Fruit fly (Drosophila melanogaster): Measurements from ENCODE around the gene CG31468.

- TF ChIP-seq insv (optimal IDR thresholded peaks at IDR 0.05) (no peak), Myc (optimal IDR thresholded peaks at IDR 0.05) (no peak), h (optimal IDR thresholded peaks at IDR 0.05) (no peak), psq (optimal IDR thresholded peaks at IDR 0.05) (no peak), Sin3A (optimal IDR thresholded peaks at IDR 0.05) (no peak), ttk (optimal IDR thresholded peaks at IDR 0.05) (no peak)
Observed at dm6 chr3R:23729632-23730471, 29.7 kb upstream of the CG31468 start.

All from Kc167 (cell line).